Worm (Caenorhabditis elegans): ENCODE measurements around the gene rbm-25.

The rbm-25 gene

ce11 chrV:12532369-12532768, 34.4 kb downstream of the rbm-25 start:
- TF ChIP-seq unc-62 (GFP tag; optimal IDR thresholded peaks at IDR 0.05) = no peak

- peak; percentile 25 for TF ChIP-seq unc-62 (GFP tag; optimal IDR thresholded peaks at IDR 0.05)
Measured at ce11 chrV:12533635-12534150, 35.7 kb downstream of the rbm-25 start.

- TF ChIP-seq unc-62 (GFP tag; optimal IDR thresholded peaks at IDR 0.05) = no peak
Measured at ce11 chrV:12534941-12535340, 36.9 kb downstream of the rbm-25 start.

ce11 chrV:12536409-12537038, 38.5 kb downstream of the rbm-25 start:
- TF ChIP-seq unc-62 (GFP tag; optimal IDR thresholded peaks at IDR 0.05) = no peak

ce11 chrV:12537505-12537904, 39.5 kb downstream of the rbm-25 start:
- no peak for TF ChIP-seq unc-62 (GFP tag; optimal IDR thresholded peaks at IDR 0.05)

- no peak for TF ChIP-seq unc-62 (GFP tag; optimal IDR thresholded peaks at IDR 0.05)
Measured at ce11 chrV:12538984-12539852, 41.2 kb downstream of the rbm-25 start.

- TF ChIP-seq unc-62 (GFP tag; optimal IDR thresholded peaks at IDR 0.05) = no peak
Measured at ce11 chrV:12540018-12540417, 42.0 kb downstream of the rbm-25 start.

- TF ChIP-seq unc-62 (GFP tag; optimal IDR thresholded peaks at IDR 0.05) = no peak
Measured at ce11 chrV:12540739-12541138, 42.7 kb downstream of the rbm-25 start, which contains the start of gene F45D3.2. Gene F45D3.2, plus strand, starts transcription at chrV:12541039.

- no peak for TF ChIP-seq unc-62 (GFP tag; optimal IDR thresholded peaks at IDR 0.05)
Measured at ce11 chrV:12541207-12541606, 43.2 kb downstream of the rbm-25 start.

ce11 chrV:12542683-12543319, 44.8 kb downstream of the rbm-25 start:
- no peak for TF ChIP-seq unc-62 (GFP tag; optimal IDR thresholded peaks at IDR 0.05)

ce11 chrV:12548830-12549229, 50.8 kb downstream of the rbm-25 start:
- no peak for TF ChIP-seq unc-62 (GFP tag; optimal IDR thresholded peaks at IDR 0.05)

- TF ChIP-seq unc-62 (GFP tag; optimal IDR thresholded peaks at IDR 0.05) = no peak
Measured at ce11 chrV:12549604-12550003, 51.6 kb downstream of the rbm-25 start.

ce11 chrV:12550036-12550626, 52.1 kb downstream of the rbm-25 start, which contains the start of gene F45D3.3:
Gene F45D3.3, minus strand, starts transcription at chrV:12550385.
- no peak for TF ChIP-seq unc-62 (GFP tag; optimal IDR thresholded peaks at IDR 0.05)

- no peak for TF ChIP-seq unc-62 (GFP tag; optimal IDR thresholded peaks at IDR 0.05)
Measured at ce11 chrV:12550755-12551154, 52.7 kb downstream of the rbm-25 start.

- no peak for TF ChIP-seq unc-62 (GFP tag; optimal IDR thresholded peaks at IDR 0.05)
Measured at ce11 chrV:12551638-12552478, 53.8 kb downstream of the rbm-25 start.
